Fruit fly (Drosophila melanogaster) Kc167 (cell line): Measurements from ENCODE around the gene CG12689.

Source experiments
- Myc ChIP-seq: fragments of >200 bp; optimal IDR thresholded peaks from 2 replicates; lab custom pipeline; 2017; ENCODE audit warnings: missing external identifiers
- Sin3A ChIP-seq: fragments of >200 bp; optimal IDR thresholded peaks from 2 replicates; lab custom pipeline; 2018; ENCODE audit warnings: missing external identifiers
- ttk ChIP-seq: sonication (Bioruptor generic); optimal IDR thresholded peaks from 2 replicates; lab custom pipeline; 2017; ENCODE audit warnings: missing external identifiers

- TF ChIP-seq Sin3A, result no peak
- TF ChIP-seq Myc, result no peak
- no peak for TF ChIP-seq ttk (lab: Kevin White, UChicago)
Observed at dm6 chrX:7558646-7559045, 27.3 kb downstream of the CG12689 start.
